Worm (Caenorhabditis elegans): ENCODE measurements around the gene C07G1.15.

Gene C07G1.15

ce11 chrIV:8174792-8175191, 5.0 kb downstream of the C07G1.15 start:
- TF ChIP-seq ztf-23 (GFP tag; IDR thresholded peaks at IDR 0.05) (no peak), klf-2 (GFP tag; conservative IDR thresholded peaks at IDR 0.05) (no peak), ref-1 (GFP tag; conservative IDR thresholded peaks at IDR 0.05) (no peak), tab-1 (GFP tag; IDR thresholded peaks at IDR 0.05) (no peak), ztf-29 (GFP tag; IDR thresholded peaks at IDR 0.05) (no peak), T22C8.4 (GFP tag; IDR thresholded peaks at IDR 0.05) (no peak), flt-1 (GFP tag; IDR thresholded peaks at IDR 0.05) (no peak), cog-1 (tag; optimal IDR thresholded peaks at IDR 0.05) (no peak), med-1 (GFP tag; optimal IDR thresholded peaks at IDR 0.05; ENCODE audit: insufficient read depth) (no peak)

- no peak for TF ChIP-seq ref-1 (GFP tag; conservative IDR thresholded peaks at IDR 0.05)
- TF ChIP-seq ztf-23 (GFP tag; IDR thresholded peaks at IDR 0.05): no peak
- TF ChIP-seq tab-1 (GFP tag; IDR thresholded peaks at IDR 0.05): no peak
- TF ChIP-seq flt-1 (GFP tag; IDR thresholded peaks at IDR 0.05): no peak
- no peak for TF ChIP-seq med-1 (GFP tag; optimal IDR thresholded peaks at IDR 0.05; ENCODE audit: insufficient read depth)
- TF ChIP-seq ztf-29 (GFP tag; IDR thresholded peaks at IDR 0.05): no peak
- no peak for TF ChIP-seq cog-1 (tag; optimal IDR thresholded peaks at IDR 0.05)
- TF ChIP-seq klf-2 (GFP tag; conservative IDR thresholded peaks at IDR 0.05): no peak
- no peak for TF ChIP-seq T22C8.4 (GFP tag; IDR thresholded peaks at IDR 0.05)
Measured at ce11 chrIV:8175686-8176532, 6.1 kb downstream of the C07G1.15 start, which contains the start of gene pct-1. TSS of gene pct-1 (plus strand) at chrIV:8176482.

ce11 chrIV:8181404-8181803, 11.6 kb downstream of the C07G1.15 start:
- TF ChIP-seq ztf-23 (GFP tag; IDR thresholded peaks at IDR 0.05): no peak
- no peak for TF ChIP-seq T22C8.4 (GFP tag; IDR thresholded peaks at IDR 0.05)
- TF ChIP-seq cog-1 (tag; optimal IDR thresholded peaks at IDR 0.05): no peak
- TF ChIP-seq klf-2 (GFP tag; conservative IDR thresholded peaks at IDR 0.05): no peak
- TF ChIP-seq tab-1 (GFP tag; IDR thresholded peaks at IDR 0.05): no peak

ce11 chrIV:8182566-8182965, 12.8 kb downstream of the C07G1.15 start:
- TF ChIP-seq med-1 (GFP tag; optimal IDR thresholded peaks at IDR 0.05; ENCODE audit: insufficient read depth) (no peak), ref-1 (GFP tag; conservative IDR thresholded peaks at IDR 0.05) (no peak), cog-1 (tag; optimal IDR thresholded peaks at IDR 0.05) (no peak), flt-1 (GFP tag; IDR thresholded peaks at IDR 0.05) (no peak), klf-2 (GFP tag; conservative IDR thresholded peaks at IDR 0.05) (no peak), tab-1 (GFP tag; IDR thresholded peaks at IDR 0.05) (no peak), ztf-23 (GFP tag; IDR thresholded peaks at IDR 0.05) (no peak), ztf-29 (GFP tag; IDR thresholded peaks at IDR 0.05) (no peak), T22C8.4 (GFP tag; IDR thresholded peaks at IDR 0.05) (no peak)

- TF ChIP-seq tab-1 (GFP tag; IDR thresholded peaks at IDR 0.05) (0 out of 2 replicates have a peak, but pooled peaks have one; percentile 44), cog-1 (tag; optimal IDR thresholded peaks at IDR 0.05) (peak; percentile 6), klf-2 (GFP tag; conservative IDR thresholded peaks at IDR 0.05) (no peak), ztf-23 (GFP tag; IDR thresholded peaks at IDR 0.05) (no peak), flt-1 (GFP tag; IDR thresholded peaks at IDR 0.05) (peak; percentile 75; the same call in 1 of the 2 replicates), ztf-29 (GFP tag; IDR thresholded peaks at IDR 0.05) (no peak)
Measured at ce11 chrIV:8183313-8183712, 13.5 kb downstream of the C07G1.15 start.

ce11 chrIV:8188421-8189112, 18.8 kb downstream of the C07G1.15 start:
- TF ChIP-seq ztf-23 (GFP tag; IDR thresholded peaks at IDR 0.05): no peak
- TF ChIP-seq ztf-29 (GFP tag; IDR thresholded peaks at IDR 0.05): no peak

- TF ChIP-seq klf-2 (GFP tag; conservative IDR thresholded peaks at IDR 0.05) (no peak), ztf-23 (GFP tag; IDR thresholded peaks at IDR 0.05) (no peak; the same call in 1 of the 2 replicates), ref-1 (GFP tag; conservative IDR thresholded peaks at IDR 0.05) (no peak), tab-1 (GFP tag; IDR thresholded peaks at IDR 0.05) (no peak), cog-1 (tag; optimal IDR thresholded peaks at IDR 0.05) (no peak), med-1 (GFP tag; optimal IDR thresholded peaks at IDR 0.05; ENCODE audit: insufficient read depth) (no peak), flt-1 (GFP tag; IDR thresholded peaks at IDR 0.05) (no peak), ztf-29 (GFP tag; IDR thresholded peaks at IDR 0.05) (no peak), T22C8.4 (GFP tag; IDR thresholded peaks at IDR 0.05) (no peak)
Measured at ce11 chrIV:8189667-8190066, 19.9 kb downstream of the C07G1.15 start.

- no peak for TF ChIP-seq flt-1 (GFP tag; IDR thresholded peaks at IDR 0.05)
- no peak for TF ChIP-seq ztf-29 (GFP tag; IDR thresholded peaks at IDR 0.05)
- TF ChIP-seq cog-1 (tag; optimal IDR thresholded peaks at IDR 0.05): no peak
- TF ChIP-seq klf-2 (GFP tag; conservative IDR thresholded peaks at IDR 0.05): no peak
Measured at ce11 chrIV:8192878-8193277, 23.1 kb downstream of the C07G1.15 start.

ce11 chrIV:8198851-8199250, 29.1 kb downstream of the C07G1.15 start, which contains the start of gene wsp-1:
TSS of gene wsp-1 (minus strand) at chrIV:8198951.
- TF ChIP-seq med-1 (GFP tag; optimal IDR thresholded peaks at IDR 0.05; ENCODE audit: insufficient read depth) (no peak), flt-1 (GFP tag; IDR thresholded peaks at IDR 0.05) (no peak), cog-1 (tag; optimal IDR thresholded peaks at IDR 0.05) (no peak), tab-1 (GFP tag; IDR thresholded peaks at IDR 0.05) (no peak), ztf-29 (GFP tag; IDR thresholded peaks at IDR 0.05) (no peak), ref-1 (GFP tag; conservative IDR thresholded peaks at IDR 0.05) (no peak), klf-2 (GFP tag; conservative IDR thresholded peaks at IDR 0.05) (no peak), ztf-23 (GFP tag; IDR thresholded peaks at IDR 0.05) (no peak), T22C8.4 (GFP tag; IDR thresholded peaks at IDR 0.05) (no peak)
